Fruit fly (Drosophila melanogaster) whole organism, embryonic: ENCODE results near the gene CG18557.

ENCODE experiments used
- CG10543 ChIP-seq: fragments of 200-800 bp; sonication (Bioruptor generic); optimal IDR thresholded peaks from 3 replicates; lab custom pipeline; 2017; ENCODE audit warnings: missing biosample characterization, mild to moderate bottlenecking, missing genetic modification characterization, moderate library complexity
- CG10565 ChIP-seq: fragments of 200-800 bp; sonication (Bioruptor generic); optimal IDR thresholded peaks from 3 replicates; lab custom pipeline; 2016; ENCODE audit warnings: missing biosample characterization, mild to moderate bottlenecking, missing genetic modification characterization
- CG12769 ChIP-seq: fragments of 200-800 bp; sonication (Bioruptor generic); optimal IDR thresholded peaks from 2 replicates; lab custom pipeline; 2019; ENCODE audit warnings: missing biosample characterization, mild to moderate bottlenecking, missing genetic modification characterization, moderate library complexity
- CG13287 ChIP-seq: fragments of 200-800 bp; sonication (Bioruptor generic); IDR thresholded peaks from 2 replicates; pipeline ENCODE4 v1.3.6; 2022; ENCODE audit warnings: missing biosample characterization, missing genetic modification characterization; ENCODE audit not compliant: partially characterized antibody
- CG15514 ChIP-seq: fragments of 200-800 bp; sonication (Bioruptor generic); optimal IDR thresholded peaks from 3 replicates; lab custom pipeline; 2017; ENCODE audit warnings: missing biosample characterization, missing genetic modification characterization, mild to moderate bottlenecking, moderate library complexity, missing genetic modification reagents
- CG17328 ChIP-seq: fragments of 200-800 bp; sonication (Bioruptor generic); IDR thresholded peaks from 2 replicates; pipeline ENCODE4 v1.3.6; 2022; ENCODE audit warnings: missing biosample characterization, missing genetic modification characterization
- CG17568 ChIP-seq: fragments of 200-800 bp; sonication (Bioruptor generic); optimal IDR thresholded peaks from 2 replicates; lab custom pipeline; 2018; ENCODE audit warnings: missing biosample characterization, mild to moderate bottlenecking, missing genetic modification characterization, moderate library complexity
- CG2875 ChIP-seq: fragments of 200-800 bp; sonication (Bioruptor generic); optimal IDR thresholded peaks from 2 replicates; lab custom pipeline; 2017; ENCODE audit warnings: missing biosample characterization, mild to moderate bottlenecking, missing genetic modification characterization, missing genetic modification reagents
- CG30403 ChIP-seq: fragments of 200-800 bp; sonication (Bioruptor generic); optimal IDR thresholded peaks from 3 replicates; lab custom pipeline; 2016; ENCODE audit warnings: missing biosample characterization, missing genetic modification characterization
- CG34224 ChIP-seq: fragments of 200-800 bp; sonication (Bioruptor generic); IDR thresholded peaks from 3 replicates; pipeline ENCODE4 v1.3.6; 2022; ENCODE audit warnings: missing biosample characterization, missing genetic modification characterization; ENCODE audit not compliant: partially characterized antibody
- CG3847 ChIP-seq: fragments of 200-800 bp; sonication (Bioruptor generic); IDR thresholded peaks from 2 replicates; pipeline ENCODE4 v1.3.6; 2022; ENCODE audit warnings: missing biosample characterization, missing genetic modification characterization
- CG6654 ChIP-seq: fragments of 200-800 bp; sonication (Bioruptor generic); optimal IDR thresholded peaks from 2 replicates; lab custom pipeline; 2017; ENCODE audit warnings: missing biosample characterization, mild to moderate bottlenecking, missing genetic modification characterization
- CG6791 ChIP-seq: fragments of 200-800 bp; sonication (Bioruptor generic); IDR thresholded peaks from 3 replicates; pipeline ENCODE4 v1.3.6; 2022; ENCODE audit warnings: missing biosample characterization, missing genetic modification characterization; ENCODE audit not compliant: partially characterized antibody
- CG7839 ChIP-seq: fragments of 200-800 bp; sonication (Bioruptor generic); optimal IDR thresholded peaks from 3 replicates; lab custom pipeline; 2018; ENCODE audit warnings: missing biosample characterization, mild to moderate bottlenecking, missing genetic modification characterization, moderate library complexity
- CG8924 ChIP-seq: fragments of 200-800 bp; optimal IDR thresholded peaks from 3 replicates; lab custom pipeline; 2019; ENCODE audit warnings: missing biosample characterization, mild to moderate bottlenecking, missing genetic modification characterization, moderate library complexity
- Camta ChIP-seq: fragments of 200-800 bp; sonication (Bioruptor generic); optimal IDR thresholded peaks from 2 replicates; lab custom pipeline; 2016; ENCODE audit warnings: missing biosample characterization, missing genetic modification characterization
- HLH4C ChIP-seq: fragments of 200-800 bp; sonication (Bioruptor generic); IDR thresholded peaks from 3 replicates; pipeline ENCODE4 v1.3.6; 2022; ENCODE audit warnings: missing biosample characterization, missing genetic modification characterization; ENCODE audit not compliant: partially characterized antibody
- HLHmδ ChIP-seq: fragments of 200-800 bp; sonication (Bioruptor generic); optimal IDR thresholded peaks from 2 replicates; lab custom pipeline; 2018; ENCODE audit warnings: missing biosample characterization, mild to moderate bottlenecking, missing genetic modification characterization, moderate library complexity
- Hmr ChIP-seq: fragments of 200-800 bp; sonication (Bioruptor generic); optimal IDR thresholded peaks from 3 replicates; lab custom pipeline; 2017; ENCODE audit warnings: mild to moderate bottlenecking, missing biosample characterization, missing genetic modification reagents, missing genetic modification characterization
- Jarid2 ChIP-seq: fragments of 200-800 bp; sonication (Bioruptor generic); optimal IDR thresholded peaks from 3 replicates; lab custom pipeline; 2017; ENCODE audit warnings: mild to moderate bottlenecking, missing biosample characterization, missing genetic modification reagents, missing genetic modification characterization
- Nf-YC ChIP-seq: fragments of 200-800 bp; optimal IDR thresholded peaks from 3 replicates; lab custom pipeline; 2019; ENCODE audit warnings: missing biosample characterization, mild to moderate bottlenecking, missing genetic modification characterization, moderate library complexity
- Sry-δ ChIP-seq: fragments of 200-800 bp; sonication (Bioruptor generic); optimal IDR thresholded peaks from 2 replicates; lab custom pipeline; 2016; ENCODE audit warnings: missing biosample characterization, missing genetic modification characterization
- ac ChIP-seq: fragments of 200-800 bp; sonication (Bioruptor generic); optimal IDR thresholded peaks from 3 replicates; lab custom pipeline; 2017; ENCODE audit warnings: missing biosample characterization, mild to moderate bottlenecking, missing genetic modification characterization
- amos ChIP-seq: fragments of 200-800 bp; sonication (Bioruptor generic); IDR thresholded peaks from 2 replicates; pipeline ENCODE4 v1.3.6; 2022; ENCODE audit warnings: missing biosample characterization, missing genetic modification characterization; ENCODE audit not compliant: partially characterized antibody
- bbx ChIP-seq: fragments of 200-800 bp; sonication (Bioruptor generic); IDR thresholded peaks from 2 replicates; pipeline ENCODE4 v1.3.6; 2022; ENCODE audit warnings: missing biosample characterization, missing genetic modification characterization; ENCODE audit not compliant: partially characterized antibody
- bsh ChIP-seq, 2 experiments: fragments of 200-800 bp; sonication (Bioruptor generic); optimal IDR thresholded peaks; 2 replicates each; lab custom pipeline; 2017 to 2018; ENCODE audit warnings: mild to moderate bottlenecking in 2 of 2, missing biosample characterization in 2 of 2, missing genetic modification characterization in 2 of 2, moderate library complexity in 1 of 2
- eyg ChIP-seq: fragments of 200-800 bp; sonication (Bioruptor generic); optimal IDR thresholded peaks from 3 replicates; lab custom pipeline; 2016; ENCODE audit warnings: missing biosample characterization, missing genetic modification characterization
- gsb ChIP-seq: fragments of 200-800 bp; sonication (Bioruptor generic); IDR thresholded peaks from 2 replicates; pipeline ENCODE4 v1.3.6; 2022; ENCODE audit warnings: missing biosample characterization, missing genetic modification characterization
- hkb ChIP-seq, 2 experiments: fragments of 200-800 bp in 1 of 2; fragments of >200 bp in 1 of 2; sonication (Bioruptor generic) in 1 of 2; IDR thresholded peaks in 1 of 2; optimal IDR thresholded peaks in 1 of 2; 2 replicates each; pipeline versions ENCODE4 v1.3.6 to Lab custom; 2017 to 2022; ENCODE audit warnings: missing biosample characterization in 1 of 2, missing genetic modification characterization in 1 of 2
- hth ChIP-seq: fragments of >200 bp; optimal IDR thresholded peaks from 2 replicates; lab custom pipeline; 2017; ENCODE audit warnings: inconsistent platforms
- nmo ChIP-seq: fragments of 200-800 bp; sonication (Bioruptor generic); optimal IDR thresholded peaks from 2 replicates; lab custom pipeline; 2018; ENCODE audit warnings: missing biosample characterization, mild to moderate bottlenecking, missing genetic modification characterization, moderate library complexity
- nom ChIP-seq: fragments of 200-800 bp; sonication (Bioruptor generic); optimal IDR thresholded peaks from 2 replicates; lab custom pipeline; 2017; ENCODE audit warnings: missing biosample characterization, missing genetic modification characterization, mild to moderate bottlenecking, moderate library complexity, missing genetic modification reagents
- phol ChIP-seq: fragments of 200-800 bp; sonication (Bioruptor generic); optimal IDR thresholded peaks from 3 replicates; lab custom pipeline; 2018; ENCODE audit warnings: missing biosample characterization, mild to moderate bottlenecking, missing genetic modification characterization, moderate library complexity
- row ChIP-seq: fragments of 200-800 bp; sonication (Bioruptor generic); IDR thresholded peaks from 3 replicates; pipeline ENCODE4 v1.3.6; 2022; ENCODE audit warnings: missing biosample characterization, missing genetic modification characterization
- sd ChIP-seq: fragments of 200-800 bp; sonication (Bioruptor generic); optimal IDR thresholded peaks from 3 replicates; lab custom pipeline; 2018; ENCODE audit warnings: missing biosample characterization, mild to moderate bottlenecking, missing genetic modification characterization, moderate library complexity
- unc-4 ChIP-seq: fragments of 200-800 bp; sonication (Bioruptor generic); IDR thresholded peaks from 2 replicates; pipeline ENCODE4 v1.3.6; 2022; ENCODE audit warnings: missing biosample characterization, missing genetic modification characterization; ENCODE audit not compliant: partially characterized antibody
- wek ChIP-seq: fragments of 200-800 bp; sonication (Bioruptor generic); optimal IDR thresholded peaks from 3 replicates; lab custom pipeline; 2018; ENCODE audit warnings: missing biosample characterization, mild to moderate bottlenecking, missing genetic modification characterization, moderate library complexity

The CG18557 gene

DNA sequence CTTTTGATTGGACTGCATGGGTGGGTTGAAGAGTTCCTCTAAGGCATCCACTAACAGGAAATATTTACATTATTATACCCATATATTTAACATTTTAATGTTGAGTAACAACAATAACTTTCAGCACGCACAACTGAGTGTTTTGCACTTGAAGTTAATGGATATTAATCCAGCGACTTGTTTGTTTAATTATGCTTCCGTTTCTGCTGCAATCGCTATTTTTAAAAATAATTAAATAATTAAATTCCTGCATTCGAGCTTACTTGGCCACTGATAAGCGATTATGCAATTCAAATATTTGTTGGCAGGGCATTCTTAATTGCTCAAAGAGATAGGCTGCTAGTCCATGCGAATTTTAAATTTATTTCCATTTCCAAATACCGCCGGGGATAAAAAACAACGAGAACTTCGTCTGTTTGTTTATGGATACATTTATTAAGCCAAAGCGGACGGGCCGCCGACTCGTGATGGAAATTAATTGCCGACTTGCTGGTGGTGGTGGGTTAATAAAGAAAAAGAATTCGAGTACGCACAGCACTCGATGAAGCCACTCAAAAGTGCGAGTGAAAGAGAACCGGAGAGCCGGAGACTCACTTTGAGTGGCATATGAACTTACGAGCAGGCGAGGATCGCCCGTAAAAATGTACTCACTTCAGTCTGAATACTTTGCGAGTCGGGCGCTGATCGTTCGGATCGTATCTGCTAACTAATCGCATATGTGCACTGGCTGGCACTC, 16.5 kb upstream of the CG18557 start (continued):
- TF ChIP-seq Sry-δ (no peak), unc-4 (0 out of 2 replicates have a peak, but pooled peaks have one; percentile 24), CG8924 (peak; percentile 14), CG10543 (peak; percentile 35), Camta (GFP tag; lab: Kevin White, UChicago) (peak; percentile 8), CG13287 (GFP tag; lab: Robert Waterston, UW) (peak; percentile 64), bbx (GFP tag; lab: Robert Waterston, UW) (peak; percentile 80), Hmr (GFP tag; lab: Kevin White, UChicago) (peak; percentile 3), Jarid2 (GFP tag; lab: Kevin White, UChicago) (peak; percentile 88), HLH4C (peak; percentile 31; the same call in 1 of the 3 replicates), eyg (GFP tag; lab: Kevin White, UChicago) (no peak), CG7839 (peak; percentile 15), CG10565 (no peak), CG30403 (no peak), wek (GFP tag; lab: Kevin White, UChicago) (peak; percentile 39), ac (GFP tag; lab: Kevin White, UChicago) (no peak), CG6654 (GFP tag; lab: Kevin White, UChicago) (no peak), bsh (GFP tag; optimal IDR thresholded peaks at IDR 0.05; lab: Kevin White, UChicago) (peak; percentile 7 to 55), CG34224 (GFP tag; lab: Robert Waterston, UW) (peak; percentile 58; the same call in 2 of the 3 replicates), row (GFP tag; lab: Robert Waterston, UW) (no peak), CG17328 (GFP tag; lab: Robert Waterston, UW) (peak; percentile 99), amos (peak; percentile 60; the same call in 1 of the 2 replicates), CG3847 (GFP tag; lab: Robert Waterston, UW) (no peak), HLHmδ (GFP tag; lab: Kevin White, UChicago) (peak; percentile 73), nom (GFP tag; lab: Kevin White, UChicago) (peak; percentile 73), nmo (GFP tag; lab: Kevin White, UChicago) (peak; percentile 6), Nf-YC (tag; lab: Kevin White, UChicago) (peak; percentile 15), hth (lab: Kevin White, UChicago) (no peak), CG15514 (GFP tag; lab: Kevin White, UChicago) (peak; percentile 15), CG6791 (GFP tag; lab: Robert Waterston, UW) (peak; percentile 68; the same call in 2 of the 3 replicates), CG17568 (GFP tag; lab: Kevin White, UChicago) (peak; percentile 22), phol (no peak), sd (peak; percentile 75), CG2875 (peak; percentile 29), hkb (optimal IDR thresholded peaks at IDR 0.05; lab: Kevin White, UChicago) (peak; percentile 98), hkb (GFP tag; IDR thresholded peaks at IDR 0.05; lab: Robert Waterston, UW) (no peak; the same call in none of the 2 replicates), gsb (GFP tag; lab: Robert Waterston, UW) (0 out of 2 replicates have a peak, but pooled peaks have one; percentile 31), CG12769 (tag; lab: Kevin White, UChicago) (peak; percentile 2)
- TF ChIP-seq, all 482 proteins: peak for 111
